Worm (Caenorhabditis elegans) whole organism, L2 larva: ENCODE measurements around the gene F19C7.3.

ENCODE experiments used
- egl-27 ChIP-seq: sonication (generic microtip); optimal IDR thresholded peaks from 3 replicates; lab custom pipeline; 2017; ENCODE audit warnings: missing biosample characterization, missing genetic modification reagents, missing genetic modification characterization
- lsy-2 ChIP-seq, 2 experiments: fragments of 150-350 bp in 1 of 2; sonication (generic microtip) in 1 of 2; optimal IDR thresholded peaks; 2 replicates each; lab custom pipeline; 2014 to 2017; ENCODE audit warnings: missing biosample characterization in 2 of 2, missing genetic modification characterization in 2 of 2
- nhr-12 ChIP-seq: fragments of 150-350 bp; optimal IDR thresholded peaks from 2 replicates; lab custom pipeline; 2014; ENCODE audit warnings: missing biosample characterization, missing genetic modification characterization
- peb-1 ChIP-seq: fragments of 150-350 bp; optimal IDR thresholded peaks from 2 replicates; lab custom pipeline; 2014; ENCODE audit warnings: missing biosample characterization, missing genetic modification characterization
- ztf-11 ChIP-seq: sonication (generic microtip); optimal IDR thresholded peaks from 2 replicates; lab custom pipeline; 2017; ENCODE audit warnings: missing biosample characterization, missing genetic modification characterization

- TF ChIP-seq egl-27 (tag; lab: Kevin White, UChicago) (no peak), peb-1 (tag; lab: Kevin White, UChicago) (no peak), ztf-11 (tag; lab: Kevin White, UChicago) (no peak), lsy-2 (tag; optimal IDR thresholded peaks at IDR 0.05; lab: Kevin White, UChicago) (no peak), nhr-12 (tag; lab: Kevin White, UChicago) (no peak)
These were observed 31.0 kb upstream of the F19C7.3 start for ce11 chrIV:4565882-4566281.
